Fruit fly (Drosophila melanogaster) Kc167 (cell line): ENCODE results near the gene Cerk.

ENCODE experiments used
- psq ChIP-seq: fragments of >200 bp; optimal IDR thresholded peaks from 2 replicates; lab custom pipeline; 2017; ENCODE audit warnings: missing external identifiers
- ttk ChIP-seq: sonication (Bioruptor generic); optimal IDR thresholded peaks from 2 replicates; lab custom pipeline; 2017; ENCODE audit warnings: missing external identifiers

dm6 chr3R:5399096-5399495 lies 31.0 kb upstream of the Cerk start, which contains the start of gene Or83a:
- TF ChIP-seq psq (lab: Kevin White, UChicago) (no peak), ttk (no peak)
